Worm (Caenorhabditis elegans): ENCODE results near the gene asah-2.

Gene asah-2

ce11 chrII:10139177-10139640, at the start of gene asah-2:
TSS of gene asah-2 (plus strand) at chrII:10139590.
- TF ChIP-seq fos-1 (tag; optimal IDR thresholded peaks at IDR 0.05) (peak; percentile 88), sma-9 (GFP tag; optimal IDR thresholded peaks at IDR 0.05) (peak; percentile 25), sma-9 (tag; optimal IDR thresholded peaks at IDR 0.05) (no peak), nhr-77 (tag; optimal IDR thresholded peaks at IDR 0.05) (no peak), dmd-4 (tag; optimal IDR thresholded peaks at IDR 0.05) (no peak), gmeb-1 (tag; optimal IDR thresholded peaks at IDR 0.05) (no peak)

ce11 chrII:10093120-10093519, 46.3 kb upstream of the asah-2 start:
- TF ChIP-seq elt-3 (tag; optimal IDR thresholded peaks at IDR 0.05), result no peak
- TF ChIP-seq R02D3.7 (tag; optimal IDR thresholded peaks at IDR 0.05), result no peak
- TF ChIP-seq unc-39 (tag; optimal IDR thresholded peaks at IDR 0.05), result no peak
- no peak for TF ChIP-seq nhr-12 (tag; optimal IDR thresholded peaks at IDR 0.05)
- TF ChIP-seq snpc-4 (tag; optimal IDR thresholded peaks at IDR 0.05), result no peak
- TF ChIP-seq ztf-4 (tag; optimal IDR thresholded peaks at IDR 0.05), result no peak
- no peak for TF ChIP-seq Y55F3AM.14 (GFP tag; optimal IDR thresholded peaks at IDR 0.05)
- no peak for TF ChIP-seq egl-27 (tag; optimal IDR thresholded peaks at IDR 0.05)
- TF ChIP-seq sem-4 (tag; optimal IDR thresholded peaks at IDR 0.05), result no peak
- no peak for TF ChIP-seq elt-1 (tag; optimal IDR thresholded peaks at IDR 0.05)

ce11 chrII:10094190-10094923, 45.0 kb upstream of the asah-2 start, which contains the start of gene lact-2:
TSS of gene lact-2 (plus strand) at chrII:10094873.
- peak; percentile 7 for TF ChIP-seq crh-2 (tag; optimal IDR thresholded peaks at IDR 0.05)
- peak; percentile 96 for TF ChIP-seq fos-1 (tag; optimal IDR thresholded peaks at IDR 0.05)
- TF ChIP-seq nhr-10 (tag; optimal IDR thresholded peaks at IDR 0.05), result no peak

- TF ChIP-seq nhr-23 (tag; optimal IDR thresholded peaks at IDR 0.05) (no peak), fos-1 (tag; optimal IDR thresholded peaks at IDR 0.05) (peak; percentile 72), lin-39 (tag; optimal IDR thresholded peaks at IDR 0.05) (no peak)
Observed at ce11 chrII:10095224-10095623, 44.2 kb upstream of the asah-2 start.

ce11 chrII:10098428-10098827, 41.0 kb upstream of the asah-2 start:
- TF ChIP-seq nhr-10 (tag; optimal IDR thresholded peaks at IDR 0.05), result no peak
- TF ChIP-seq elt-1 (tag; optimal IDR thresholded peaks at IDR 0.05), result no peak
- no peak for TF ChIP-seq nhr-237 (tag; optimal IDR thresholded peaks at IDR 0.05)
- no peak for TF ChIP-seq unc-55 (GFP tag; optimal IDR thresholded peaks at IDR 0.05)
- no peak for TF ChIP-seq ztf-1 (GFP tag; conservative IDR thresholded peaks at IDR 0.05)
- no peak for TF ChIP-seq lin-39 (tag; optimal IDR thresholded peaks at IDR 0.05)
- TF ChIP-seq nhr-129 (tag; optimal IDR thresholded peaks at IDR 0.05), result no peak
- no peak for TF ChIP-seq lin-11 (tag; optimal IDR thresholded peaks at IDR 0.05)
- no peak for TF ChIP-seq gmeb-1 (tag; optimal IDR thresholded peaks at IDR 0.05)
- no peak for TF ChIP-seq peb-1 (tag; optimal IDR thresholded peaks at IDR 0.05)
- no peak for TF ChIP-seq R02D3.7 (tag; optimal IDR thresholded peaks at IDR 0.05)
- TF ChIP-seq mab-5 (tag; optimal IDR thresholded peaks at IDR 0.05), result no peak
- no peak for TF ChIP-seq sma-3 (GFP tag; optimal IDR thresholded peaks at IDR 0.05)
- no peak for TF ChIP-seq crh-2 (tag; optimal IDR thresholded peaks at IDR 0.05)

ce11 chrII:10099072-10099471, 40.3 kb upstream of the asah-2 start:
- TF ChIP-seq nhr-237 (tag; optimal IDR thresholded peaks at IDR 0.05) (no peak), nhr-25 (tag; optimal IDR thresholded peaks at IDR 0.05) (no peak), crh-2 (tag; optimal IDR thresholded peaks at IDR 0.05) (no peak), ztf-11 (tag; optimal IDR thresholded peaks at IDR 0.05) (no peak), Y55F3AM.14 (GFP tag; optimal IDR thresholded peaks at IDR 0.05) (no peak), C34F6.9 (tag; optimal IDR thresholded peaks at IDR 0.05) (no peak), snpc-4 (tag; optimal IDR thresholded peaks at IDR 0.05) (no peak), nhr-6 (tag; optimal IDR thresholded peaks at IDR 0.05) (no peak), nhr-12 (tag; optimal IDR thresholded peaks at IDR 0.05) (no peak), sem-4 (tag; optimal IDR thresholded peaks at IDR 0.05) (no peak), F13H6.1 (tag; optimal IDR thresholded peaks at IDR 0.05) (no peak), ztf-1 (GFP tag; conservative IDR thresholded peaks at IDR 0.05) (no peak), ceh-82 (tag; optimal IDR thresholded peaks at IDR 0.05) (no peak), sma-9 (GFP tag; optimal IDR thresholded peaks at IDR 0.05) (no peak), sma-9 (tag; optimal IDR thresholded peaks at IDR 0.05) (no peak), sma-3 (GFP tag; optimal IDR thresholded peaks at IDR 0.05) (no peak), ztf-4 (tag; optimal IDR thresholded peaks at IDR 0.05) (no peak), nhr-77 (tag; optimal IDR thresholded peaks at IDR 0.05) (no peak)
